Worm (Caenorhabditis elegans) whole organism, L4/young adult: ENCODE data around the gene F59E12.15.

Experiments used
- W03F9.2 ChIP-seq: fragments of 150-350 bp; optimal IDR thresholded peaks from 2 replicates; lab custom pipeline; 2014; ENCODE audit warnings: missing biosample characterization, missing genetic modification characterization
- dao-5 ChIP-seq: sonication (generic microtip); optimal IDR thresholded peaks from 2 replicates; lab custom pipeline; 2016; ENCODE audit warnings: missing genotype, missing genetic modification characterization, moderate library complexity, missing compliant biosample characterization
- him-1 ChIP-seq: sonication (generic microtip); optimal IDR thresholded peaks from 2 replicates; lab custom pipeline; 2016; ENCODE audit warnings: missing genotype, missing genetic modification reagents, missing genetic modification characterization, missing compliant biosample characterization

ce11 chrII:5636826-5637225 is 8.7 kb upstream of the F59E12.15 start, which contains the start of gene F59E12.8:
- TF ChIP-seq him-1 (tag; lab: Kevin White, UChicago) (no peak), dao-5 (no peak), W03F9.2 (tag; lab: Kevin White, UChicago) (no peak)
